Worm (Caenorhabditis elegans) whole organism, young adult: ENCODE data around the gene H21P03.10.

Experiments used
- B0336.3 ChIP-seq: fragments of 200-800 bp; sonication (Bioruptor generic); IDR thresholded peaks from 2 replicates; pipeline ENCODE4 v1.3.6; 2022; ENCODE audit warnings: missing genetic modification characterization, missing compliant biosample characterization
- C06A6.2 ChIP-seq: fragments of 200-800 bp; sonication (Bioruptor generic); conservative IDR thresholded peaks from 2 replicates; pipeline ENCODE4 v1.3.6; 2022; ENCODE audit warnings: missing genetic modification characterization, missing compliant biosample characterization
- F23B12.7 ChIP-seq: sonication (generic microtip); optimal IDR thresholded peaks from 2 replicates; lab custom pipeline; 2017; ENCODE audit warnings: missing genetic modification characterization, mild to moderate bottlenecking, missing compliant biosample characterization, antibody characterized with exemption, moderate library complexity; ENCODE audit not compliant: insufficient read depth
- F49E8.2 ChIP-seq: sonication (generic microtip); optimal IDR thresholded peaks from 3 replicates; lab custom pipeline; 2017; ENCODE audit warnings: missing genetic modification characterization, mild to moderate bottlenecking, missing compliant biosample characterization, antibody characterized with exemption, moderate library complexity; ENCODE audit not compliant: insufficient read depth
- F55B11.4 ChIP-seq: sonication (generic microtip); optimal IDR thresholded peaks from 2 replicates; lab custom pipeline; 2016; ENCODE audit warnings: missing compliant biosample characterization, missing genetic modification characterization, borderline replicate concordance; ENCODE audit not compliant: insufficient read depth
- F57A8.1 ChIP-seq: fragments of 200-800 bp; sonication (Bioruptor generic); optimal IDR thresholded peaks from 2 replicates; lab custom pipeline; 2018; ENCODE audit warnings: mild to moderate bottlenecking, missing genetic modification characterization, moderate library complexity, missing compliant biosample characterization
- Y53F4B.3 ChIP-seq: fragments of 200-800 bp; sonication (Bioruptor generic); IDR thresholded peaks from 2 replicates; pipeline ENCODE4 v1.3.6; 2022; ENCODE audit warnings: missing genetic modification reagents, missing genetic modification characterization, missing compliant biosample characterization
- ama-1 ChIP-seq, 3 experiments: fragments of 150-350 bp in 1 of 3; sonication (generic microtip) in 2 of 3; optimal IDR thresholded peaks; 2 replicates each; lab custom pipeline; 2014 to 2018; ENCODE audit warnings: missing biosample characterization in 2 of 3, missing genetic modification characterization in 2 of 3, missing genetic modification reagents in 2 of 3
- cebp-2 ChIP-seq: fragments of 200-800 bp; sonication (Bioruptor generic); IDR thresholded peaks from 2 replicates; pipeline ENCODE4 v1.3.6; 2022; ENCODE audit warnings: missing genetic modification characterization, missing compliant biosample characterization
- ceh-40 ChIP-seq: fragments of 200-800 bp; sonication (Bioruptor generic); IDR thresholded peaks from 2 replicates; pipeline ENCODE4 v1.3.6; 2022; ENCODE audit warnings: missing genetic modification characterization, missing compliant biosample characterization
- efl-1 ChIP-seq: fragments of 150-350 bp; optimal IDR thresholded peaks from 2 replicates; lab custom pipeline; 2014; ENCODE audit warnings: missing biosample characterization, missing genetic modification reagents, missing genetic modification characterization
- egl-44 ChIP-seq: fragments of 200-800 bp; sonication (Bioruptor generic); IDR thresholded peaks from 2 replicates; pipeline ENCODE4 v1.3.6; 2022; ENCODE audit warnings: missing genetic modification reagents, missing genetic modification characterization, missing compliant biosample characterization
- egrh-3 ChIP-seq: fragments of 200-800 bp; sonication (Bioruptor generic); IDR thresholded peaks from 2 replicates; pipeline ENCODE4 v1.3.6; 2022; ENCODE audit warnings: missing genetic modification reagents, missing genetic modification characterization, missing compliant biosample characterization
- him-1 ChIP-seq: sonication (generic microtip); optimal IDR thresholded peaks from 2 replicates; lab custom pipeline; 2016; ENCODE audit warnings: missing genotype, missing genetic modification reagents, missing genetic modification characterization, missing compliant biosample characterization
- hlh-26 ChIP-seq: fragments of 200-800 bp; sonication (Bioruptor generic); conservative IDR thresholded peaks from 2 replicates; pipeline ENCODE4 v1.3.6; 2022; ENCODE audit warnings: missing genetic modification reagents, missing genetic modification characterization, missing compliant biosample characterization
- hsf-1 ChIP-seq: fragments of 200-800 bp; sonication (Bioruptor generic); IDR thresholded peaks from 2 replicates; pipeline ENCODE4 v1.3.6; 2022; ENCODE audit warnings: missing genetic modification reagents, missing genetic modification characterization, missing compliant biosample characterization
- let-526 ChIP-seq: fragments of 200-800 bp; sonication (Bioruptor generic); IDR thresholded peaks from 2 replicates; pipeline ENCODE4 v1.3.6; 2022; ENCODE audit warnings: missing genetic modification reagents, missing genetic modification characterization, missing compliant biosample characterization
- lin-54 ChIP-seq: fragments of 200-800 bp; sonication (Bioruptor generic); optimal IDR thresholded peaks from 2 replicates; lab custom pipeline; 2018; ENCODE audit warnings: mild to moderate bottlenecking, missing genetic modification characterization, missing compliant biosample characterization
- lsl-1 ChIP-seq: fragments of 200-800 bp; sonication (Bioruptor generic); optimal IDR thresholded peaks from 2 replicates; lab custom pipeline; 2018; ENCODE audit warnings: mild to moderate bottlenecking, missing genetic modification characterization, moderate library complexity, missing compliant biosample characterization
- lsy-27 ChIP-seq: sonication (generic microtip); optimal IDR thresholded peaks from 2 replicates; lab custom pipeline; 2017; ENCODE audit warnings: missing genetic modification characterization, mild to moderate bottlenecking, missing compliant biosample characterization, antibody characterized with exemption, missing genotype, borderline replicate concordance; ENCODE audit not compliant: insufficient read depth
- madf-10 ChIP-seq: sonication (generic microtip); optimal IDR thresholded peaks from 2 replicates; lab custom pipeline; 2016; ENCODE audit warnings: mild to moderate bottlenecking, missing genetic modification characterization, missing compliant biosample characterization
- madf-8 ChIP-seq: fragments of 200-800 bp; sonication (Bioruptor generic); conservative IDR thresholded peaks from 2 replicates; pipeline ENCODE4 v1.3.6; 2022; ENCODE audit warnings: missing genetic modification reagents, missing genetic modification characterization, missing compliant biosample characterization
- nfya-2 ChIP-seq: fragments of 200-800 bp; sonication (Bioruptor generic); IDR thresholded peaks from 2 replicates; pipeline ENCODE4 v1.3.6; 2022; ENCODE audit warnings: missing genetic modification reagents, missing genetic modification characterization, missing compliant biosample characterization
- nfyb-1 ChIP-seq: fragments of 200-800 bp; sonication (Bioruptor generic); IDR thresholded peaks from 2 replicates; pipeline ENCODE4 v1.3.6; 2022; ENCODE audit warnings: missing genetic modification reagents, missing genetic modification characterization, missing compliant biosample characterization
- nhr-120 ChIP-seq: fragments of 200-800 bp; sonication (Bioruptor generic); IDR thresholded peaks from 2 replicates; pipeline ENCODE4 v1.3.6; 2022; ENCODE audit warnings: missing genetic modification characterization, missing compliant biosample characterization
- nhr-80 ChIP-seq: sonication (generic microtip); optimal IDR thresholded peaks from 2 replicates; lab custom pipeline; 2016; ENCODE audit warnings: missing genetic modification characterization, missing compliant biosample characterization
- pbrm-1 ChIP-seq: fragments of 200-800 bp; sonication (Bioruptor generic); IDR thresholded peaks from 2 replicates; pipeline ENCODE4 v1.3.6; 2022; ENCODE audit warnings: missing genetic modification reagents, missing genetic modification characterization, missing compliant biosample characterization
- pha-4 ChIP-seq: fragments of 150-350 bp; sonication (generic microtip); optimal IDR thresholded peaks from 2 replicates; lab custom pipeline; 2014; ENCODE audit warnings: missing biosample characterization, missing genetic modification reagents, missing genetic modification characterization
- rcor-1 ChIP-seq: fragments of 200-800 bp; sonication (Bioruptor generic); IDR thresholded peaks from 2 replicates; pipeline ENCODE4 v1.3.6; 2022; ENCODE audit warnings: missing genetic modification reagents, missing genetic modification characterization, missing compliant biosample characterization
- repo-1 ChIP-seq: sonication (generic microtip); optimal IDR thresholded peaks from 2 replicates; lab custom pipeline; 2017; ENCODE audit warnings: mild to moderate bottlenecking, missing genetic modification characterization, missing compliant biosample characterization
- sdz-38 ChIP-seq: sonication (generic microtip); optimal IDR thresholded peaks from 2 replicates; lab custom pipeline; 2016; ENCODE audit warnings: missing genotype, missing genetic modification characterization, missing compliant biosample characterization
- snpc-1.1 ChIP-seq: sonication (generic microtip); optimal IDR thresholded peaks from 2 replicates; lab custom pipeline; 2017; ENCODE audit warnings: missing genetic modification characterization, mild to moderate bottlenecking, missing compliant biosample characterization, antibody characterized with exemption, moderate library complexity, missing genotype, missing genetic modification reagents; ENCODE audit not compliant: insufficient read depth
- snpc-1.3 ChIP-seq: sonication (generic microtip); optimal IDR thresholded peaks from 2 replicates; lab custom pipeline; 2017; ENCODE audit warnings: missing genetic modification characterization, mild to moderate bottlenecking, missing compliant biosample characterization, antibody characterized with exemption, moderate library complexity, missing genotype, missing genetic modification reagents; ENCODE audit not compliant: insufficient read depth
- somi-1 ChIP-seq: fragments of 200-800 bp; sonication (Bioruptor generic); optimal IDR thresholded peaks from 2 replicates; lab custom pipeline; 2018; ENCODE audit warnings: mild to moderate bottlenecking, missing genetic modification characterization, missing compliant biosample characterization
- tbx-9 ChIP-seq: sonication (generic microtip); optimal IDR thresholded peaks from 2 replicates; lab custom pipeline; 2016; ENCODE audit warnings: borderline replicate concordance, missing genetic modification characterization, inconsistent platforms, missing compliant biosample characterization
- zfh-2 ChIP-seq: fragments of 200-800 bp; sonication (Bioruptor generic); conservative IDR thresholded peaks from 2 replicates; pipeline ENCODE4 v1.3.6; 2022; ENCODE audit warnings: missing genetic modification reagents, missing genetic modification characterization, missing compliant biosample characterization
- ztf-18 ChIP-seq: sonication (generic microtip); optimal IDR thresholded peaks from 2 replicates; lab custom pipeline; 2016; ENCODE audit warnings: missing genotype, mild to moderate bottlenecking, missing genetic modification characterization, missing compliant biosample characterization
- ztf-25 ChIP-seq: fragments of 200-800 bp; sonication (Bioruptor generic); IDR thresholded peaks from 2 replicates; pipeline ENCODE4 v1.3.6; 2022; ENCODE audit warnings: missing genetic modification reagents, missing genetic modification characterization, missing compliant biosample characterization
- ztf-26 ChIP-seq: sonication (generic microtip); optimal IDR thresholded peaks from 2 replicates; lab custom pipeline; 2017; ENCODE audit warnings: missing genetic modification characterization, missing compliant biosample characterization
- ztf-3 ChIP-seq: fragments of 200-800 bp; sonication (Bioruptor generic); optimal IDR thresholded peaks from 2 replicates; lab custom pipeline; 2018; ENCODE audit warnings: mild to moderate bottlenecking, missing genetic modification characterization, missing compliant biosample characterization

The H21P03.10 gene

ce11 chrIV:11500421-11500820 lies at the start of gene H21P03.10:
Gene H21P03.10, plus strand, starts transcription at chrIV:11500721.
- no peak for TF ChIP-seq pha-4
- TF ChIP-seq, all 124 proteins: peak for 0

- TF ChIP-seq lsl-1 (GFP tag; lab: Kevin White, UChicago) (no peak), nhr-120 (no peak), C06A6.2 (GFP tag; lab: Robert Waterston, UW) (no peak), tbx-9 (tag; lab: Kevin White, UChicago) (no peak), let-526 (GFP tag; lab: Robert Waterston, UW) (no peak)
Measured at ce11 chrIV:11452928-11453327, 47.6 kb upstream of the H21P03.10 start.

- TF ChIP-seq Y53F4B.3 (GFP tag; lab: Robert Waterston, UW): no peak
- no peak for TF ChIP-seq snpc-1.1
- no peak for TF ChIP-seq lsy-27 (tag; lab: Kevin White, UChicago)
Measured at ce11 chrIV:11455824-11456223, 44.7 kb upstream of the H21P03.10 start.

- TF ChIP-seq nfya-2 (GFP tag; lab: Robert Waterston, UW) (no peak), madf-8 (GFP tag; lab: Robert Waterston, UW) (no peak), somi-1 (GFP tag; lab: Kevin White, UChicago) (no peak), rcor-1 (GFP tag; lab: Robert Waterston, UW) (no peak), ztf-3 (GFP tag; lab: Kevin White, UChicago) (no peak), ztf-26 (no peak), F23B12.7 (no peak), lin-54 (GFP tag; lab: Kevin White, UChicago) (no peak), repo-1 (tag; lab: Kevin White, UChicago) (no peak), B0336.3 (GFP tag; lab: Robert Waterston, UW) (no peak), him-1 (tag; lab: Kevin White, UChicago) (no peak), F49E8.2 (no peak), cebp-2 (no peak), nhr-80 (tag; lab: Kevin White, UChicago) (no peak), sdz-38 (tag; lab: Kevin White, UChicago) (no peak), ztf-18 (no peak), ceh-40 (no peak), egl-44 (GFP tag; lab: Robert Waterston, UW) (no peak)
- TF ChIP-seq, all 124 proteins: peak for 0
Measured at ce11 chrIV:11458700-11459263, 41.7 kb upstream of the H21P03.10 start.

- TF ChIP-seq snpc-1.1 (no peak), madf-10 (tag; lab: Kevin White, UChicago) (no peak), F55B11.4 (no peak), hlh-26 (no peak), efl-1 (GFP tag; lab: Kevin White, UChicago) (no peak), cebp-2 (no peak), lin-54 (GFP tag; lab: Kevin White, UChicago) (no peak), pbrm-1 (GFP tag; lab: Robert Waterston, UW) (no peak), nfyb-1 (GFP tag; lab: Robert Waterston, UW) (no peak), zfh-2 (no peak), ztf-26 (no peak), F49E8.2 (no peak), ama-1 (optimal IDR thresholded peaks at IDR 0.05; lab: Kevin White, UChicago) (no peak), ama-1 (GFP tag; optimal IDR thresholded peaks at IDR 0.05; lab: Kevin White, UChicago) (no peak), ztf-25 (no peak), F57A8.1 (no peak), egrh-3 (GFP tag; lab: Robert Waterston, UW) (no peak), hsf-1 (GFP tag; lab: Robert Waterston, UW) (no peak), snpc-1.3 (tag; lab: Kevin White, UChicago) (no peak)
Measured at ce11 chrIV:11459684-11460083, 40.8 kb upstream of the H21P03.10 start, which contains the start of gene npr-3. Gene npr-3, plus strand, starts transcription at chrIV:11459984.
